Worm (Caenorhabditis elegans): Measurements from ENCODE around the gene srj-14.

ce11 chrV:7352186-7353053, 17.1 kb upstream of the srj-14 start, which contains the start of the genes srh-231 and srh-275:
- no peak for TF ChIP-seq snpc-1.2 (GFP tag; IDR thresholded peaks at IDR 0.05)
- no peak for TF ChIP-seq arid-1 (GFP tag; conservative IDR thresholded peaks at IDR 0.05)
- TF ChIP-seq unc-39 (tag; optimal IDR thresholded peaks at IDR 0.05): no peak
- no peak for TF ChIP-seq nhr-237 (tag; optimal IDR thresholded peaks at IDR 0.05)
- TF ChIP-seq dpl-1 (GFP tag; optimal IDR thresholded peaks at IDR 0.05): no peak
- no peak for TF ChIP-seq unc-130 (GFP tag; optimal IDR thresholded peaks at IDR 0.05)
- no peak for TF ChIP-seq Y5F2A.4 (GFP tag; optimal IDR thresholded peaks at IDR 0.05)
- peak; percentile 92 for TF ChIP-seq aha-1 (tag)
- no peak for TF ChIP-seq ama-1 (optimal IDR thresholded peaks at IDR 0.05)
- TF ChIP-seq unc-62 (GFP tag; optimal IDR thresholded peaks at IDR 0.05 in 1 of 2): no peak
- no peak for TF ChIP-seq unc-62 (tag; optimal IDR thresholded peaks at IDR 0.05)
- TF ChIP-seq zag-1 (tag; optimal IDR thresholded peaks at IDR 0.05): no peak
- no peak for TF ChIP-seq zip-11 (GFP tag; IDR thresholded peaks at IDR 0.05)
- no peak for TF ChIP-seq zfp-2 (tag; optimal IDR thresholded peaks at IDR 0.05)

All from whole organism, L4 larva.